Worm (Caenorhabditis elegans): ENCODE data around the gene C25F9.9.
A peak's percentile ranks its signal among the peaks of the same experiment; 100 is the strongest.

The C25F9.9 gene

ce11 chrV:19436307-19436706, 19.9 kb downstream of the C25F9.9 start, which contains the start of gene C25F9.14:
Gene C25F9.14, plus strand, starts transcription at chrV:19436484.
- peak; percentile 12 for TF ChIP-seq hlh-11 (tag; optimal IDR thresholded peaks at IDR 0.05)
- TF ChIP-seq hlh-30 (tag; optimal IDR thresholded peaks at IDR 0.05; ENCODE audit: insufficient read depth) = peak; percentile 20
- TF ChIP-seq mxl-3 (GFP tag; optimal IDR thresholded peaks at IDR 0.05) = peak; percentile 19
- TF ChIP-seq nhr-42 (GFP tag; IDR thresholded peaks at IDR 0.05) = no peak
- TF ChIP-seq nhr-28 (tag; optimal IDR thresholded peaks at IDR 0.05) = peak; percentile 59
- no peak for TF ChIP-seq zfp-3 (GFP tag; conservative IDR thresholded peaks at IDR 0.05)
- no peak for TF ChIP-seq gei-8 (GFP tag; optimal IDR thresholded peaks at IDR 0.05)
- TF ChIP-seq pqm-1 (tag; optimal IDR thresholded peaks at IDR 0.05) = peak; percentile 56
- no peak for TF ChIP-seq daf-16 (GFP tag; optimal IDR thresholded peaks at IDR 0.05)
- TF ChIP-seq daf-16 (tag; optimal IDR thresholded peaks at IDR 0.05) = peak; percentile 17
- no peak for TF ChIP-seq nhr-10 (tag; optimal IDR thresholded peaks at IDR 0.05)
- TF ChIP-seq dmd-6 (GFP tag; IDR thresholded peaks at IDR 0.05) = 0 out of 2 replicates have a peak, but pooled peaks have one; percentile 17

- TF ChIP-seq nhr-28 (tag; optimal IDR thresholded peaks at IDR 0.05) (peak; percentile 34), lim-7 (GFP tag; IDR thresholded peaks at IDR 0.05) (no peak), daf-16 (GFP tag; optimal IDR thresholded peaks at IDR 0.05) (no peak), daf-16 (tag; optimal IDR thresholded peaks at IDR 0.05) (peak; percentile 72), jun-1 (tag; optimal IDR thresholded peaks at IDR 0.05) (no peak), lsy-2 (tag; optimal IDR thresholded peaks at IDR 0.05) (peak in 1 of 2 experiments; percentile 4), aly-2 (tag; optimal IDR thresholded peaks at IDR 0.05) (no peak), dve-1 (tag; optimal IDR thresholded peaks at IDR 0.05; ENCODE audit: insufficient read depth) (peak; percentile 27)
Observed at ce11 chrV:19443599-19443998, 27.2 kb downstream of the C25F9.9 start.

DNA sequence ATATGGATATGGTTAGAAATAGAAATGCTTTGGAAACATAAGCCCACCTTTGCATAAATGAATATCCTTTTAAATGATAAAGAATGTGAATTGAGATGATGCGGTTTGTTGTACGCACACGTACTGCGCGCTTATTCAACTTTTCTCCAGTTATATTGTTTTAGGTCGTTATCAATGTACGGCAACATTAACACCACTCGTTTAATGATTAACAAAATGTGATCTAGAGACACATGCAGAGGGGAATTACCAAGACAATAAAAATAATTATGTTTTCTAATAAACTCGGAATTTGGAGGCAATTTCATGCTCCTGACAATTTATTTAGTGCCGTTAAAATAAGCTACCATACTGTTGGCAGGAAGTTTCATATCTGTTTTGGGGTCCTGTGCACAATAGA, 29.0 kb downstream of the C25F9.9 start, which contains the start of gene M04C3.1:
Gene M04C3.1, minus strand, starts transcription at position 164 of the 400 bp plus-strand sequence.
- no peak for TF ChIP-seq nhr-77 (tag; optimal IDR thresholded peaks at IDR 0.05)
- no peak for TF ChIP-seq ztf-7 (tag; optimal IDR thresholded peaks at IDR 0.05)
- no peak for TF ChIP-seq ama-1 (optimal IDR thresholded peaks at IDR 0.05)
- TF ChIP-seq nhr-237 (tag; optimal IDR thresholded peaks at IDR 0.05) = no peak
- no peak for TF ChIP-seq daf-16 (GFP tag; optimal IDR thresholded peaks at IDR 0.05)
- peak; percentile 71 for TF ChIP-seq daf-16 (tag; optimal IDR thresholded peaks at IDR 0.05)
- TF ChIP-seq attf-4 (tag; optimal IDR thresholded peaks at IDR 0.05) = no peak
- TF ChIP-seq skn-1 (tag; optimal IDR thresholded peaks at IDR 0.05) = no peak
- no peak for TF ChIP-seq zip-2 (tag; optimal IDR thresholded peaks at IDR 0.05)
- TF ChIP-seq zfp-2 (tag; optimal IDR thresholded peaks at IDR 0.05) = no peak
- TF ChIP-seq snpc-1.2 (GFP tag; IDR thresholded peaks at IDR 0.05) = no peak
- TF ChIP-seq nhr-28 (tag; optimal IDR thresholded peaks at IDR 0.05) = peak; percentile 49
- no peak for TF ChIP-seq snpc-4 (tag; optimal IDR thresholded peaks at IDR 0.05)
- TF ChIP-seq dve-1 (tag; optimal IDR thresholded peaks at IDR 0.05; ENCODE audit: insufficient read depth) = peak; percentile 66
- no peak for TF ChIP-seq daf-12 (tag; optimal IDR thresholded peaks at IDR 0.05)
- no peak for TF ChIP-seq nhr-25 (tag; optimal IDR thresholded peaks at IDR 0.05; ENCODE audit: borderline replicate concordance, insufficient read depth)
- TF ChIP-seq ctbp-1 (GFP tag; IDR thresholded peaks at IDR 0.05) = no peak
- TF ChIP-seq lin-29 (GFP tag; IDR thresholded peaks at IDR 0.05) = no peak
- no peak for TF ChIP-seq unc-130 (GFP tag; optimal IDR thresholded peaks at IDR 0.05)
- TF ChIP-seq dmd-6 (GFP tag; IDR thresholded peaks at IDR 0.05) = peak; percentile 27; the same call in 1 of the 2 replicates
- TF ChIP-seq zfp-3 (GFP tag; conservative IDR thresholded peaks at IDR 0.05) = no peak
- TF ChIP-seq unc-62 (GFP tag; optimal IDR thresholded peaks at IDR 0.05 in 1 of 2) = no peak
- TF ChIP-seq unc-62 (tag; optimal IDR thresholded peaks at IDR 0.05) = no peak
- TF ChIP-seq lin-39 (tag; optimal IDR thresholded peaks at IDR 0.05) = no peak
- TF ChIP-seq nhr-48 (tag; optimal IDR thresholded peaks at IDR 0.05) = no peak
- TF ChIP-seq php-3 (GFP tag; IDR thresholded peaks at IDR 0.05) = peak; percentile 72
- TF ChIP-seq Y5F2A.4 (GFP tag; optimal IDR thresholded peaks at IDR 0.05) = no peak
- TF ChIP-seq dmd-8 (GFP tag; IDR thresholded peaks at IDR 0.05) = no peak
- TF ChIP-seq madf-5 (GFP tag; IDR thresholded peaks at IDR 0.05) = no peak
- no peak for TF ChIP-seq Y75B8A.6 (GFP tag; IDR thresholded peaks at IDR 0.05)
- no peak for TF ChIP-seq ceh-28 (tag; optimal IDR thresholded peaks at IDR 0.05)
- TF ChIP-seq nhr-11 (tag; optimal IDR thresholded peaks at IDR 0.05) = no peak
- TF ChIP-seq vab-7 (GFP tag; IDR thresholded peaks at IDR 0.05) = no peak
- TF ChIP-seq ceh-44 (GFP tag; IDR thresholded peaks at IDR 0.05) = no peak
- TF ChIP-seq hlh-30 (tag; optimal IDR thresholded peaks at IDR 0.05; ENCODE audit: insufficient read depth) = peak; percentile 22
- no peak for TF ChIP-seq nhr-76 (tag; optimal IDR thresholded peaks at IDR 0.05)
- peak in 1 of 2 experiments; percentile 5 for TF ChIP-seq lsy-2 (tag; optimal IDR thresholded peaks at IDR 0.05)
- peak; percentile 79 for TF ChIP-seq pqm-1 (tag; optimal IDR thresholded peaks at IDR 0.05)
- TF ChIP-seq F37D6.2 (tag; optimal IDR thresholded peaks at IDR 0.05) = no peak
- no peak for TF ChIP-seq daf-19 (GFP tag; conservative IDR thresholded peaks at IDR 0.05)
